Fruit fly (Drosophila melanogaster): ENCODE data around the gene CG7130.

The CG7130 gene

DNA sequence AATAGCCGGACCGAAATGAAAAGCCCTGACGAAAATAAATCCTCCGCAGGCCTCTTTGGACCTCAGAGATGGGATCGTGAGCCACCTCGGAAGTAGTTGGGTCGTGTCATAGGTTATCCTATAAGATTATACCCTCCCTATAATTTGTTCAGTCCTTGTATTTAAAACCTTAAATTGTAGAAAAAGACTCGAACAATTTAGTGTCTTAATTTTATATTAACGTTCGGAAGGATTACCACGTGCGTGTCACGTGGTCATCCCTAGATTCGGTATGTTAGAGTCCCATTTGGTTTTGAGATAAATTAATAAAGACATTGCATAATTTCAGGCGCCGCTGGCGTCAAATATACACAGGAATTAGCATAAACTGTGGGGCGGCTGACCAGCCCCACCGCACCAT is 2.5 kb upstream of the CG7130 start (continued):
- TF ChIP-seq da (GFP tag; optimal IDR thresholded peaks at IDR 0.05) (peak; percentile 12), CG14014 (GFP tag; IDR thresholded peaks at IDR 0.05) (peak; percentile 62; the same call in 1 of the 2 replicates), kah (GFP tag; optimal IDR thresholded peaks at IDR 0.05) (no peak), Kr (GFP tag; optimal IDR thresholded peaks at IDR 0.05) (no peak), sr (GFP tag; IDR thresholded peaks at IDR 0.05) (no peak), sqz (GFP tag; optimal IDR thresholded peaks at IDR 0.05) (no peak), Vsx1 (GFP tag; optimal IDR thresholded peaks at IDR 0.05) (no peak), CG1529 (GFP tag; optimal IDR thresholded peaks at IDR 0.05) (peak; percentile 13), zen (tag; optimal IDR thresholded peaks at IDR 0.05) (peak; percentile 34), CG14965 (GFP tag; optimal IDR thresholded peaks at IDR 0.05; ENCODE audit: borderline replicate concordance) (no peak), CG10147 (GFP tag; optimal IDR thresholded peaks at IDR 0.05) (peak; percentile 9), Awh (GFP tag; IDR thresholded peaks at IDR 0.05) (0 out of 2 replicates have a peak, but pooled peaks have one; percentile 20), dm (GFP tag; optimal IDR thresholded peaks at IDR 0.05) (peak; percentile 51), chn (GFP tag; optimal IDR thresholded peaks at IDR 0.05) (peak; percentile 60), ewg (GFP tag; optimal IDR thresholded peaks at IDR 0.05) (peak; percentile 28), CG10565 (GFP tag; optimal IDR thresholded peaks at IDR 0.05) (no peak), Ptx1 (GFP tag; IDR thresholded peaks at IDR 0.05) (peak; percentile 60), Dp (GFP tag; optimal IDR thresholded peaks at IDR 0.05) (no peak), btn (GFP tag; optimal IDR thresholded peaks at IDR 0.05) (peak; percentile 34), Optix (GFP tag; IDR thresholded peaks at IDR 0.05) (no peak), Hsf (GFP tag; optimal IDR thresholded peaks at IDR 0.05) (peak; percentile 63), CG7372 (GFP tag; IDR thresholded peaks at IDR 0.05) (no peak), CG6683 (GFP tag; optimal IDR thresholded peaks at IDR 0.05) (no peak), ase (GFP tag; IDR thresholded peaks at IDR 0.05) (no peak), NC2β (GFP tag; optimal IDR thresholded peaks at IDR 0.05) (peak; percentile 43), rib (GFP tag; IDR thresholded peaks at IDR 0.05) (no peak), cato (GFP tag; optimal IDR thresholded peaks at IDR 0.05; ENCODE audit: borderline replicate concordance) (no peak), Atf-2 (GFP tag; optimal IDR thresholded peaks at IDR 0.05) (peak; percentile 12), CTCF (GFP tag; optimal IDR thresholded peaks at IDR 0.05) (no peak), Fer1 (GFP tag; optimal IDR thresholded peaks at IDR 0.05) (peak; percentile 47), YL-1 (GFP tag; optimal IDR thresholded peaks at IDR 0.05) (no peak), CG7786 (GFP tag; optimal IDR thresholded peaks at IDR 0.05) (peak; percentile 44), CG10959 (GFP tag; IDR thresholded peaks at IDR 0.05) (peak; percentile 19; the same call in 1 of the 2 replicates), HmgZ (tag; optimal IDR thresholded peaks at IDR 0.05) (peak; percentile 41), schlank (tag; optimal IDR thresholded peaks at IDR 0.05) (no peak), dati (GFP tag; IDR thresholded peaks at IDR 0.05) (no peak), Lim3 (GFP tag; IDR thresholded peaks at IDR 0.05) (no peak), CG17186 (GFP tag; optimal IDR thresholded peaks at IDR 0.05) (no peak), CG18599 (GFP tag; optimal IDR thresholded peaks at IDR 0.05) (peak; percentile 63), CG30403 (GFP tag; optimal IDR thresholded peaks at IDR 0.05) (peak; percentile 64), lmd (GFP tag; IDR thresholded peaks at IDR 0.05) (peak; percentile 65), CG3726 (GFP tag; IDR thresholded peaks at IDR 0.05) (no peak), CG6854 (GFP tag; optimal IDR thresholded peaks at IDR 0.05) (peak; percentile 48), CG9876 (GFP tag; optimal IDR thresholded peaks at IDR 0.05) (no peak), Doc3 (GFP tag; IDR thresholded peaks at IDR 0.05; ENCODE audit: partially characterized antibody) (peak; percentile 94), CG13123 (GFP tag; optimal IDR thresholded peaks at IDR 0.05) (peak; percentile 55), CoRest (tag; optimal IDR thresholded peaks at IDR 0.05) (peak; percentile 58), TFAM (GFP tag; optimal IDR thresholded peaks at IDR 0.05) (no peak), HLHmδ (GFP tag; optimal IDR thresholded peaks at IDR 0.05) (no peak), twi (tag; optimal IDR thresholded peaks at IDR 0.05) (peak; percentile 14), ap (GFP tag; IDR thresholded peaks at IDR 0.05) (0 out of 2 replicates have a peak, but pooled peaks have one; percentile 38), so (GFP tag; IDR thresholded peaks at IDR 0.05) (peak; percentile 41; the same call in 1 of the 3 replicates)

Measured in whole organism, embryonic.